Worm (Caenorhabditis elegans): ENCODE results near the gene srz-104.

DNA sequence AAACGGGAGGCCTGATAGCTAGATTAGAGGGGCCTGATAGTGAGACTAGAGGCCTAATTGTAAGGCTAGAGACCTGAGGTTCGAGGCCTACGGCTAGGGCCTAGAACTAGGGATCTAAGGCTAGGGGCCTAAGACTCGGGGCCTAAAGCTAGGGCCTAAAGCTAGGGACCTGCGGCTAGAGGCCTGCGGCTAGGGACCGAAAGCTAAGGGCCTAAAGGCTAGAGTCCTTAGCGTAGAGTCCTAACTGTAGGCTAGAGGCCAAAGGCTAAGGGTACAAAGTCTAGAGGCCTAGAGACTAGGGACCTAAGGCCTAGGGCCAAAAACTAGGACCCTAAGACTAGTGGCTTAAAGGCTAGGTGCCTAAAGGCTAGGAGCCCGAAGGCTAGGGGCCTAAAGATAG is 9.6 kb downstream of the srz-104 start:
- TF ChIP-seq egl-18 (GFP tag; IDR thresholded peaks at IDR 0.05), result no peak
- no peak for TF ChIP-seq xnd-1 (tag; optimal IDR thresholded peaks at IDR 0.05)
- no peak for TF ChIP-seq let-607 (tag; optimal IDR thresholded peaks at IDR 0.05)
- TF ChIP-seq tbp1 (GFP tag; optimal IDR thresholded peaks at IDR 0.05), result no peak
- TF ChIP-seq aptf-2 (GFP tag; conservative IDR thresholded peaks at IDR 0.05), result no peak
- TF ChIP-seq nhr-80 (tag; optimal IDR thresholded peaks at IDR 0.05), result no peak
- TF ChIP-seq mxl-1 (tag; optimal IDR thresholded peaks at IDR 0.05), result no peak
- TF ChIP-seq unc-62 (GFP tag; optimal IDR thresholded peaks at IDR 0.05), result no peak
- TF ChIP-seq ztf-25 (GFP tag; IDR thresholded peaks at IDR 0.05), result no peak
- no peak for TF ChIP-seq sptf-2 (GFP tag; optimal IDR thresholded peaks at IDR 0.05)

Measured in whole organism, young adult.